Fruit fly (Drosophila melanogaster) whole organism, embryonic: Measurements from ENCODE around the gene sac.

Source experiments
- CG10209 ChIP-seq: fragments of 200-800 bp; sonication (Bioruptor generic); optimal IDR thresholded peaks from 3 replicates; lab custom pipeline; 2017; ENCODE audit warnings: missing biosample characterization, mild to moderate bottlenecking, missing genetic modification characterization, missing genetic modification reagents
- CG10654 ChIP-seq: fragments of 200-800 bp; sonication (Bioruptor generic); optimal IDR thresholded peaks from 2 replicates; lab custom pipeline; 2016; ENCODE audit warnings: missing biosample characterization, missing genetic modification characterization
- CG12071 ChIP-seq: fragments of 200-800 bp; sonication (Bioruptor generic); optimal IDR thresholded peaks from 3 replicates; lab custom pipeline; 2018; ENCODE audit warnings: missing biosample characterization, mild to moderate bottlenecking, missing genetic modification characterization
- CG12744 ChIP-seq: fragments of 200-800 bp; sonication (Bioruptor generic); optimal IDR thresholded peaks from 2 replicates; lab custom pipeline; 2016; ENCODE audit warnings: missing biosample characterization, missing genetic modification characterization
- CG13123 ChIP-seq: fragments of 200-800 bp; sonication (Bioruptor generic); optimal IDR thresholded peaks from 2 replicates; lab custom pipeline; 2016; ENCODE audit warnings: missing biosample characterization, missing genetic modification characterization
- CG13424 ChIP-seq: fragments of 200-800 bp; sonication (Bioruptor generic); optimal IDR thresholded peaks from 2 replicates; lab custom pipeline; 2019; ENCODE audit warnings: missing biosample characterization, mild to moderate bottlenecking, missing genetic modification characterization, moderate library complexity
- CG17186 ChIP-seq: fragments of 200-800 bp; sonication (Bioruptor generic); optimal IDR thresholded peaks from 3 replicates; lab custom pipeline; 2017; ENCODE audit warnings: missing biosample characterization, missing genetic modification reagents, missing genetic modification characterization
- CG17359 ChIP-seq: fragments of 200-800 bp; sonication (Bioruptor generic); optimal IDR thresholded peaks from 3 replicates; lab custom pipeline; 2018; ENCODE audit warnings: missing biosample characterization, mild to moderate bottlenecking, missing genetic modification characterization, moderate library complexity
- CG17912 ChIP-seq: fragments of 200-800 bp; sonication (Bioruptor generic); optimal IDR thresholded peaks from 2 replicates; lab custom pipeline; 2018; ENCODE audit warnings: missing biosample characterization, mild to moderate bottlenecking, missing genetic modification characterization
- CG1792 ChIP-seq: fragments of 200-800 bp; sonication (Bioruptor generic); optimal IDR thresholded peaks from 2 replicates; lab custom pipeline; 2016; ENCODE audit warnings: missing biosample characterization, missing genetic modification characterization
- CG2116 ChIP-seq: fragments of 200-800 bp; sonication (Bioruptor generic); optimal IDR thresholded peaks from 3 replicates; lab custom pipeline; 2018; ENCODE audit warnings: missing biosample characterization, mild to moderate bottlenecking, missing genetic modification characterization
- CG2678 ChIP-seq: fragments of 200-800 bp; sonication (Bioruptor generic); optimal IDR thresholded peaks from 3 replicates; lab custom pipeline; 2019; ENCODE audit warnings: missing biosample characterization, mild to moderate bottlenecking, missing genetic modification characterization, moderate library complexity
- CG32767 ChIP-seq: fragments of 200-800 bp; sonication (Bioruptor generic); IDR thresholded peaks from 2 replicates; pipeline ENCODE4 v1.3.6; 2022; ENCODE audit warnings: missing biosample characterization, missing genetic modification characterization
- CG3407 ChIP-seq: fragments of 200-800 bp; sonication (Bioruptor generic); optimal IDR thresholded peaks from 2 replicates; lab custom pipeline; 2018; ENCODE audit warnings: missing biosample characterization, mild to moderate bottlenecking, missing genetic modification characterization
- CG4617 ChIP-seq: fragments of 200-800 bp; sonication (Bioruptor generic); optimal IDR thresholded peaks from 3 replicates; lab custom pipeline; 2016; ENCODE audit warnings: missing biosample characterization, missing genetic modification characterization, borderline replicate concordance
- CG6175 ChIP-seq: fragments of 200-800 bp; sonication (Bioruptor generic); IDR thresholded peaks from 3 replicates; pipeline ENCODE4 v1.3.6; 2022; ENCODE audit warnings: missing biosample characterization, missing genetic modification characterization
- CG7271 ChIP-seq: fragments of 200-800 bp; sonication (Bioruptor generic); optimal IDR thresholded peaks from 2 replicates; lab custom pipeline; 2018; ENCODE audit warnings: missing biosample characterization, mild to moderate bottlenecking, missing genetic modification characterization, moderate library complexity
- CG7839 ChIP-seq: fragments of 200-800 bp; sonication (Bioruptor generic); optimal IDR thresholded peaks from 3 replicates; lab custom pipeline; 2018; ENCODE audit warnings: missing biosample characterization, mild to moderate bottlenecking, missing genetic modification characterization, moderate library complexity
- CG8290 ChIP-seq, 3 experiments: fragments of 200-800 bp; sonication (Bioruptor generic); optimal IDR thresholded peaks; 2 replicates each; lab custom pipeline; 2016 to 2019; ENCODE audit warnings: missing biosample characterization in 3 of 3, missing genetic modification characterization in 3 of 3, mild to moderate bottlenecking in 2 of 3, moderate library complexity in 1 of 3
- Deaf1 ChIP-seq: fragments of 200-800 bp; optimal IDR thresholded peaks from 3 replicates; lab custom pipeline; 2019; ENCODE audit warnings: missing biosample characterization, mild to moderate bottlenecking, missing genetic modification characterization, moderate library complexity
- Dip2 ChIP-seq: fragments of 200-800 bp; sonication (Bioruptor generic); IDR thresholded peaks from 2 replicates; pipeline ENCODE4 v1.3.6; 2022; ENCODE audit warnings: missing biosample characterization, missing genetic modification characterization
- E2f1 ChIP-seq: fragments of 200-800 bp; sonication (Bioruptor generic); IDR thresholded peaks from 2 replicates; pipeline ENCODE4 v1.3.6; 2022; ENCODE audit warnings: missing biosample characterization, missing genetic modification characterization
- GATAe ChIP-seq: fragments of 200-800 bp; sonication (Bioruptor generic); conservative IDR thresholded peaks from 2 replicates; pipeline ENCODE4 v1.3.6; 2022; ENCODE audit warnings: missing biosample characterization, missing genetic modification characterization
- HLH3B ChIP-seq: fragments of 200-800 bp; sonication (Bioruptor generic); IDR thresholded peaks from 2 replicates; pipeline ENCODE4 v1.3.6; 2022; ENCODE audit warnings: missing biosample characterization, missing genetic modification characterization
- Hand ChIP-seq: fragments of 200-800 bp; sonication (Bioruptor generic); optimal IDR thresholded peaks from 2 replicates; lab custom pipeline; 2017; ENCODE audit warnings: mild to moderate bottlenecking, missing biosample characterization, missing genetic modification reagents, missing genetic modification characterization
- Spps ChIP-seq: fragments of 200-800 bp; sonication (Bioruptor generic); optimal IDR thresholded peaks from 2 replicates; lab custom pipeline; 2018; ENCODE audit warnings: missing biosample characterization, mild to moderate bottlenecking, missing genetic modification characterization
- Stat92E ChIP-seq, 3 experiments: fragments of >200 bp in 2 of 3; fragments of 200-800 bp in 1 of 3; sonication (Bioruptor generic) in 1 of 3; optimal IDR thresholded peaks; 2 replicates each; lab custom pipeline; 2017 to 2019; ENCODE audit warnings: missing biosample characterization in 3 of 3, missing genetic modification characterization in 3 of 3, mild to moderate bottlenecking in 1 of 3, moderate library complexity in 1 of 3
- abd-A ChIP-seq: fragments of 200-800 bp; sonication (Bioruptor generic); optimal IDR thresholded peaks from 3 replicates; lab custom pipeline; 2019; ENCODE audit warnings: missing biosample characterization, mild to moderate bottlenecking, missing genetic modification characterization, moderate library complexity
- bcd ChIP-seq: fragments of 200-800 bp; sonication (Bioruptor generic); optimal IDR thresholded peaks from 2 replicates; lab custom pipeline; 2017; ENCODE audit warnings: missing biosample characterization, mild to moderate bottlenecking, missing genetic modification characterization
- cato ChIP-seq: fragments of 200-800 bp; sonication (Bioruptor generic); optimal IDR thresholded peaks from 2 replicates; lab custom pipeline; 2016; ENCODE audit warnings: missing biosample characterization, missing genetic modification characterization, borderline replicate concordance
- ci ChIP-seq: fragments of 200-800 bp; sonication (Bioruptor generic); IDR thresholded peaks from 3 replicates; pipeline ENCODE4 v1.3.6; 2022; ENCODE audit warnings: missing biosample characterization, missing genetic modification characterization
- crp ChIP-seq, 2 experiments: fragments of 200-800 bp; sonication (Bioruptor generic); optimal IDR thresholded peaks; 2 replicates in 1 of 2; 3 replicates in 1 of 2; lab custom pipeline; 2017; ENCODE audit warnings: missing biosample characterization in 2 of 2, missing genetic modification characterization in 2 of 2, mild to moderate bottlenecking in 1 of 2, moderate library complexity in 1 of 2
- fd64A ChIP-seq: fragments of 200-800 bp; sonication (Bioruptor generic); optimal IDR thresholded peaks from 3 replicates; lab custom pipeline; 2018; ENCODE audit warnings: missing biosample characterization, mild to moderate bottlenecking, missing genetic modification characterization
- gcm ChIP-seq: fragments of 200-800 bp; sonication (Bioruptor generic); optimal IDR thresholded peaks from 2 replicates; lab custom pipeline; 2019; ENCODE audit warnings: missing biosample characterization, mild to moderate bottlenecking, missing genetic modification characterization, moderate library complexity
- gcm2 ChIP-seq: fragments of 200-800 bp; sonication (Bioruptor generic); optimal IDR thresholded peaks from 2 replicates; lab custom pipeline; 2016; ENCODE audit warnings: missing biosample characterization, missing genetic modification characterization
- gfzf ChIP-seq: fragments of 200-800 bp; sonication (Bioruptor generic); optimal IDR thresholded peaks from 2 replicates; lab custom pipeline; 2016; ENCODE audit warnings: missing biosample characterization, mild to moderate bottlenecking, missing genetic modification characterization, moderate library complexity
- grn ChIP-seq: fragments of 200-800 bp; sonication (Bioruptor generic); optimal IDR thresholded peaks from 3 replicates; lab custom pipeline; 2017; ENCODE audit warnings: missing biosample characterization, missing genetic modification characterization
- hb ChIP-seq: fragments of 200-800 bp; sonication (Bioruptor generic); IDR thresholded peaks from 3 replicates; pipeline ENCODE4 v1.3.6; 2022; ENCODE audit warnings: missing biosample characterization, missing genetic modification characterization; ENCODE audit not compliant: partially characterized antibody
- nerfin-1 ChIP-seq: fragments of 200-800 bp; sonication (Bioruptor generic); optimal IDR thresholded peaks from 3 replicates; lab custom pipeline; 2019; ENCODE audit warnings: missing biosample characterization, mild to moderate bottlenecking, missing genetic modification characterization, moderate library complexity
- peb ChIP-seq: fragments of 200-800 bp; sonication (Bioruptor generic); IDR thresholded peaks from 2 replicates; pipeline ENCODE4 v1.3.6; 2022; ENCODE audit warnings: missing biosample characterization, missing genetic modification characterization
- repo ChIP-seq: fragments of 200-800 bp; sonication (Bioruptor generic); optimal IDR thresholded peaks from 2 replicates; lab custom pipeline; 2016; ENCODE audit warnings: missing biosample characterization, missing genetic modification characterization
- sc ChIP-seq, 3 experiments: fragments of >200 bp in 2 of 3; fragments of 200-800 bp in 1 of 3; sonication (Bioruptor generic) in 1 of 3; optimal IDR thresholded peaks; 2 replicates in 2 of 3; 3 replicates in 1 of 3; lab custom pipeline; 2017; ENCODE audit warnings: mild to moderate bottlenecking in 1 of 3, missing biosample characterization in 1 of 3, missing genetic modification characterization in 1 of 3, missing genetic modification reagents in 1 of 3
- slp2 ChIP-seq: fragments of 200-800 bp; sonication (Bioruptor generic); optimal IDR thresholded peaks from 2 replicates; lab custom pipeline; 2016; ENCODE audit warnings: missing biosample characterization, missing genetic modification characterization
- stwl ChIP-seq: fragments of 200-800 bp; sonication (Bioruptor generic); optimal IDR thresholded peaks from 3 replicates; lab custom pipeline; 2018; ENCODE audit warnings: missing biosample characterization, mild to moderate bottlenecking, missing genetic modification characterization, moderate library complexity
- tx ChIP-seq: fragments of 200-800 bp; sonication (Bioruptor generic); optimal IDR thresholded peaks from 2 replicates; lab custom pipeline; 2016; ENCODE audit warnings: missing biosample characterization, missing genetic modification characterization
- unc-4 ChIP-seq: fragments of 200-800 bp; sonication (Bioruptor generic); IDR thresholded peaks from 2 replicates; pipeline ENCODE4 v1.3.6; 2022; ENCODE audit warnings: missing biosample characterization, missing genetic modification characterization; ENCODE audit not compliant: partially characterized antibody

The sac gene

dm6 chr3R:4478220-4479037 lies 2.2 kb upstream of the sac start (continued):
- peak; percentile 25 for TF ChIP-seq grn
- TF ChIP-seq Dip2 = no peak
- peak; percentile 82 for TF ChIP-seq gcm2 (GFP tag; lab: Kevin White, UChicago)
- peak; percentile 79 for TF ChIP-seq slp2 (GFP tag; lab: Kevin White, UChicago)
- peak; percentile 78 for TF ChIP-seq CG1792
- peak; percentile 85 for TF ChIP-seq CG12744
- peak; percentile 97 for TF ChIP-seq ci
- peak; percentile 80 for TF ChIP-seq tx
- TF ChIP-seq CG13424 (tag; lab: Kevin White, UChicago) = peak; percentile 83
- TF ChIP-seq CG6175 (GFP tag; lab: Robert Waterston, UW) = peak; percentile 57; the same call in 1 of the 3 replicates
- TF ChIP-seq nerfin-1 = peak; percentile 42
- peak; percentile 41 for TF ChIP-seq CG2116 (GFP tag; lab: Kevin White, UChicago)
- TF ChIP-seq Stat92E (GFP tag; optimal IDR thresholded peaks at IDR 0.05; lab: Kevin White, UChicago) = peak in 1 of 3 experiments; percentile 51
- peak; percentile 58 for TF ChIP-seq cato (GFP tag; lab: Kevin White, UChicago)
- peak; percentile 90 for TF ChIP-seq Deaf1
- peak; percentile 63 for TF ChIP-seq Spps (tag; lab: Kevin White, UChicago)
- TF ChIP-seq gfzf (GFP tag; lab: Kevin White, UChicago) = peak; percentile 2
- peak; percentile 62 for TF ChIP-seq CG3407 (GFP tag; lab: Kevin White, UChicago)
- peak; percentile 89 for TF ChIP-seq CG12071 (GFP tag; lab: Kevin White, UChicago)
- peak; percentile 77 for TF ChIP-seq bcd (GFP tag; lab: Kevin White, UChicago)
- peak; percentile 46 for TF ChIP-seq fd64A (GFP tag; lab: Kevin White, UChicago)
- TF ChIP-seq repo (GFP tag; lab: Kevin White, UChicago) = peak; percentile 62
- TF ChIP-seq CG17186 (GFP tag; lab: Kevin White, UChicago) = no peak
- TF ChIP-seq CG32767 (GFP tag; lab: Robert Waterston, UW) = peak; percentile 85
- no peak for TF ChIP-seq CG7271 (tag; lab: Kevin White, UChicago)
- no peak; the same call in 1 of the 2 replicates for TF ChIP-seq unc-4 (GFP tag; lab: Robert Waterston, UW)
- TF ChIP-seq CG10209 = peak; percentile 82
- TF ChIP-seq stwl (tag; lab: Kevin White, UChicago) = no peak
- TF ChIP-seq E2f1 = peak; percentile 83
- TF ChIP-seq HLH3B (GFP tag; lab: Robert Waterston, UW) = peak; percentile 90
- peak in 1 of 2 experiments; percentile 20 for TF ChIP-seq crp (GFP tag; optimal IDR thresholded peaks at IDR 0.05; lab: Kevin White, UChicago)
- TF ChIP-seq peb = peak; percentile 52; the same call in 1 of the 2 replicates
- TF ChIP-seq CG8290 (GFP tag; optimal IDR thresholded peaks at IDR 0.05; lab: Kevin White, UChicago) = peak; percentile 6
- TF ChIP-seq CG8290 (tag; optimal IDR thresholded peaks at IDR 0.05; lab: Kevin White, UChicago) = peak in 1 of 2 experiments; percentile 93
- TF ChIP-seq CG4617 = peak; percentile 44
- TF ChIP-seq Hand (GFP tag; lab: Kevin White, UChicago) = peak; percentile 51
- TF ChIP-seq CG2678 = peak; percentile 84
- TF ChIP-seq CG10654 = peak; percentile 82
- TF ChIP-seq CG17359 (tag; lab: Kevin White, UChicago) = peak; percentile 90
- peak; percentile 87 for TF ChIP-seq CG7839
- TF ChIP-seq CG13123 = peak; percentile 74
- no peak for TF ChIP-seq hb (GFP tag; lab: Robert Waterston, UW)
- 0 out of 2 replicates have a peak, but pooled peaks have one; percentile 42 for TF ChIP-seq GATAe
- TF ChIP-seq CG17912 (GFP tag; lab: Kevin White, UChicago) = no peak
- TF ChIP-seq abd-A (tag; lab: Kevin White, UChicago) = no peak
- TF ChIP-seq sc (optimal IDR thresholded peaks at IDR 0.05; lab: Kevin White, UChicago) = no peak
- peak; percentile 60 for TF ChIP-seq sc (GFP tag; optimal IDR thresholded peaks at IDR 0.05; lab: Kevin White, UChicago)
- TF ChIP-seq gcm (GFP tag; lab: Kevin White, UChicago) = peak; percentile 81
